Worm (Caenorhabditis elegans): ENCODE measurements around the gene Y43F8B.3.
A peak's percentile ranks its signal among the peaks of the same experiment; 100 is the strongest.

Y43F8B.3 gene

ce11 chrV:19502579-19503151, at the start of gene Y43F8B.3:
Y43F8B.3 (plus strand) TSS chrV:19503101.
- TF ChIP-seq ztf-29 (GFP tag; IDR thresholded peaks at IDR 0.05) (peak; percentile 58), T22C8.4 (GFP tag; IDR thresholded peaks at IDR 0.05) (no peak), cog-1 (tag; optimal IDR thresholded peaks at IDR 0.05) (no peak), klf-2 (GFP tag; conservative IDR thresholded peaks at IDR 0.05) (no peak), tab-1 (GFP tag; IDR thresholded peaks at IDR 0.05) (no peak), ref-1 (GFP tag; conservative IDR thresholded peaks at IDR 0.05) (no peak)

- TF ChIP-seq ztf-29 (GFP tag; IDR thresholded peaks at IDR 0.05) (no peak), cog-1 (tag; optimal IDR thresholded peaks at IDR 0.05) (no peak)
Observed at ce11 chrV:19455650-19456049, 47.3 kb upstream of the Y43F8B.3 start, which contains the start of the genes Y43F8B.13 and Y43F8B.14. Y43F8B.13 (plus strand) TSS chrV:19455950. Y43F8B.14 (minus strand) TSS chrV:19455971.

ce11 chrV:19457120-19457519, 45.8 kb upstream of the Y43F8B.3 start, which contains the start of gene Y43F8B.24:
Y43F8B.24 (plus strand) TSS chrV:19457420.
- TF ChIP-seq cog-1 (tag; optimal IDR thresholded peaks at IDR 0.05) (no peak), med-1 (GFP tag; optimal IDR thresholded peaks at IDR 0.05; ENCODE audit: insufficient read depth) (no peak), ztf-29 (GFP tag; IDR thresholded peaks at IDR 0.05) (no peak), ref-1 (GFP tag; conservative IDR thresholded peaks at IDR 0.05) (no peak), T22C8.4 (GFP tag; IDR thresholded peaks at IDR 0.05) (no peak), ztf-23 (GFP tag; IDR thresholded peaks at IDR 0.05) (no peak), klf-2 (GFP tag; conservative IDR thresholded peaks at IDR 0.05) (no peak), tab-1 (GFP tag; IDR thresholded peaks at IDR 0.05) (no peak), flt-1 (GFP tag; IDR thresholded peaks at IDR 0.05) (no peak)

ce11 chrV:19462020-19462419, 40.9 kb upstream of the Y43F8B.3 start, which contains the start of gene Y43F8B.15:
Y43F8B.15 (minus strand) TSS chrV:19462120.
- no peak for TF ChIP-seq klf-2 (GFP tag; conservative IDR thresholded peaks at IDR 0.05)
- no peak for TF ChIP-seq cog-1 (tag; optimal IDR thresholded peaks at IDR 0.05)
- no peak for TF ChIP-seq T22C8.4 (GFP tag; IDR thresholded peaks at IDR 0.05)
- no peak for TF ChIP-seq flt-1 (GFP tag; IDR thresholded peaks at IDR 0.05)
- TF ChIP-seq med-1 (GFP tag; optimal IDR thresholded peaks at IDR 0.05; ENCODE audit: insufficient read depth): no peak
- TF ChIP-seq ztf-29 (GFP tag; IDR thresholded peaks at IDR 0.05): no peak

ce11 chrV:19462612-19463011, 40.3 kb upstream of the Y43F8B.3 start, which contains the start of gene Y43F8B.25:
Y43F8B.25 (plus strand) TSS chrV:19462912.
- TF ChIP-seq med-1 (GFP tag; optimal IDR thresholded peaks at IDR 0.05; ENCODE audit: insufficient read depth) (no peak), T22C8.4 (GFP tag; IDR thresholded peaks at IDR 0.05) (no peak), ztf-23 (GFP tag; IDR thresholded peaks at IDR 0.05) (no peak), ref-1 (GFP tag; conservative IDR thresholded peaks at IDR 0.05) (no peak), cog-1 (tag; optimal IDR thresholded peaks at IDR 0.05) (no peak), klf-2 (GFP tag; conservative IDR thresholded peaks at IDR 0.05) (no peak), flt-1 (GFP tag; IDR thresholded peaks at IDR 0.05) (no peak), ztf-29 (GFP tag; IDR thresholded peaks at IDR 0.05) (no peak), tab-1 (GFP tag; IDR thresholded peaks at IDR 0.05) (no peak)

ce11 chrV:19467574-19467973, 35.3 kb upstream of the Y43F8B.3 start, which contains the start of gene Y43F8B.23:
Y43F8B.23 (minus strand) TSS chrV:19467648.
- TF ChIP-seq flt-1 (GFP tag; IDR thresholded peaks at IDR 0.05): no peak
- no peak for TF ChIP-seq T22C8.4 (GFP tag; IDR thresholded peaks at IDR 0.05)
- no peak for TF ChIP-seq ztf-23 (GFP tag; IDR thresholded peaks at IDR 0.05)
- no peak for TF ChIP-seq ref-1 (GFP tag; conservative IDR thresholded peaks at IDR 0.05)
- TF ChIP-seq cog-1 (tag; optimal IDR thresholded peaks at IDR 0.05): no peak
- TF ChIP-seq klf-2 (GFP tag; conservative IDR thresholded peaks at IDR 0.05): no peak
- no peak for TF ChIP-seq med-1 (GFP tag; optimal IDR thresholded peaks at IDR 0.05; ENCODE audit: insufficient read depth)
- no peak for TF ChIP-seq ztf-29 (GFP tag; IDR thresholded peaks at IDR 0.05)
- TF ChIP-seq tab-1 (GFP tag; IDR thresholded peaks at IDR 0.05): no peak

- no peak for TF ChIP-seq ref-1 (GFP tag; conservative IDR thresholded peaks at IDR 0.05)
- TF ChIP-seq ztf-29 (GFP tag; IDR thresholded peaks at IDR 0.05): no peak
- TF ChIP-seq tab-1 (GFP tag; IDR thresholded peaks at IDR 0.05): no peak
- no peak for TF ChIP-seq klf-2 (GFP tag; conservative IDR thresholded peaks at IDR 0.05)
- TF ChIP-seq cog-1 (tag; optimal IDR thresholded peaks at IDR 0.05): no peak
- TF ChIP-seq ztf-23 (GFP tag; IDR thresholded peaks at IDR 0.05): no peak
- TF ChIP-seq T22C8.4 (GFP tag; IDR thresholded peaks at IDR 0.05): no peak
- TF ChIP-seq flt-1 (GFP tag; IDR thresholded peaks at IDR 0.05): no peak
- TF ChIP-seq med-1 (GFP tag; optimal IDR thresholded peaks at IDR 0.05; ENCODE audit: insufficient read depth): no peak
Observed at ce11 chrV:19468083-19468482, 34.8 kb upstream of the Y43F8B.3 start, which contains the start of gene Y43F8B.12. Y43F8B.12 (plus strand) TSS chrV:19468383.

- TF ChIP-seq ztf-29 (GFP tag; IDR thresholded peaks at IDR 0.05) (no peak), flt-1 (GFP tag; IDR thresholded peaks at IDR 0.05) (no peak), T22C8.4 (GFP tag; IDR thresholded peaks at IDR 0.05) (no peak), ztf-23 (GFP tag; IDR thresholded peaks at IDR 0.05) (no peak), cog-1 (tag; optimal IDR thresholded peaks at IDR 0.05) (no peak), med-1 (GFP tag; optimal IDR thresholded peaks at IDR 0.05; ENCODE audit: insufficient read depth) (no peak)
Observed at ce11 chrV:19470385-19470784, 32.5 kb upstream of the Y43F8B.3 start, which contains the start of gene Y43F8B.11. Y43F8B.11 (plus strand) TSS chrV:19470685.

ce11 chrV:19473842-19474514, 28.9 kb upstream of the Y43F8B.3 start, which contains the start of gene Y43F8B.10:
Y43F8B.10 (plus strand) TSS chrV:19474464.
- no peak for TF ChIP-seq ztf-23 (GFP tag; IDR thresholded peaks at IDR 0.05)
- TF ChIP-seq flt-1 (GFP tag; IDR thresholded peaks at IDR 0.05): no peak
- no peak for TF ChIP-seq med-1 (GFP tag; optimal IDR thresholded peaks at IDR 0.05; ENCODE audit: insufficient read depth)
- no peak for TF ChIP-seq ztf-29 (GFP tag; IDR thresholded peaks at IDR 0.05)
- TF ChIP-seq tab-1 (GFP tag; IDR thresholded peaks at IDR 0.05): no peak
- TF ChIP-seq klf-2 (GFP tag; conservative IDR thresholded peaks at IDR 0.05): no peak
- no peak for TF ChIP-seq ref-1 (GFP tag; conservative IDR thresholded peaks at IDR 0.05)
- TF ChIP-seq cog-1 (tag; optimal IDR thresholded peaks at IDR 0.05): no peak
- no peak for TF ChIP-seq T22C8.4 (GFP tag; IDR thresholded peaks at IDR 0.05)
